Worm (Caenorhabditis elegans) whole organism, dauer: ENCODE results near the gene Y53F4B.25.
"Not testable (repeated sequence)": the region's sequence is repeated elsewhere in the genome, so short reads cannot be mapped to it uniquely, and the experiment has no call there.

Experiments used
- unc-62 ChIP-seq: sonication (generic microtip); optimal IDR thresholded peaks from 2 replicates; lab custom pipeline; 2017; ENCODE audit warnings: missing biosample characterization, missing genetic modification reagents, missing genetic modification characterization

Y53F4B.25 gene

DNA sequence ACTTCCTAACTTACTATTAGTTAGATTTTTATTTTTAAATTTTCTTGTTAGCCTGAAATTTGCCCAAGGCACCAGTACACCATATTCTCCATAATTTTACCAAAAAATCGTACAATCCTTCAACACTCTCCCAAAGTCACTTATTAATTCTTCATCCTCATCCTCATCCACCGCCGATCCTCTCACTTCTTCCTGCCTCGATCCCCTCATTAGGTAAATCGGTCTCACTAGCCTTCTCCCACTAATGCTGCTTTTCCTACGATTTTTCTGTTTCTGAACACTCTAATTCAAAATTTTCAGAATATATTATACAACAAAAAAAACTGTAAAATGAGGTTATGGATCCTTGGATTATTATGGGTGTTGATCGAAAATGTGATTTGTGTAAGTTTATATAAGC, at the start of gene Y53F4B.25:
Gene Y53F4B.25, plus strand, starts transcription at position 301 of the 400 bp plus-strand sequence.
- TF ChIP-seq unc-62 (GFP tag; lab: Kevin White, UChicago), result no peak

DNA sequence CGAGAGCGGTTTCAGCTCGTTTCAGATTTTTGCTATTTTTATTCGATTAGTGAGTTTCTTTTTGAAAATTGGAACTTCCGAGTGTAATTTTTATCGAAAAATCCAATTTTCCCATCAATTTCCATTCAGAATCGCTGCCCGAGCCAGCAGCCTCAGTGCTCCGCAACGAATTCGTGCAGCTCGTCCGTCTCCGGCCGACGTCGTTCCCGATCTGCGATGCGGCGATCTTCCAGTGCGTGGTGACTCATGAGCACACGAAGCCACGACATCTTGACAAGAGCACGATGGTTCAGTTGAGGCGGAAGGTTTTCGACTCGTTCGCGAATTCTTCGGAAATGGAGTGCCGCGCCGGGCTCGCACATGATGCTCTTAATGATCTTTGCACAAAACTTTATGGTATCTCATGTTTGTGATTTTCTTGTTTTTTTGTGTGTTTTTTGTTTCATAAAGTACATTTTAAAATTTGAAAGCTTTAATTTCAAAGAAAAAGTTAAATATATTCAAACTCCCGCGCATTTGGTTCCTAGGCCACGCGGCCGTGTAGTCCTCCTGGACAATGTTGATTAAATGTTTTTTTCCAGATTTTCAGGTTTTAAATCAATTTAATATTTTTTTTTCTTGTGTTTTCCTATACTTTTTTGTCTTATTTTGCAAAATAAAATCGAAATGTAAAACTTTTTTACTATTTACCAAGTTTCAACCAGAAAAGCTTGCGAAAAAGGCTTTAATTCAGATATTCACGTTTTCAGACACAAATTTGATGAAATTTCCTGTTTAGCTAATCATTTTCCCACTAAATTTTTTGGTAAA, 46.7 kb upstream of the Y53F4B.25 start:
- TF ChIP-seq unc-62 (GFP tag; lab: Kevin White, UChicago), result no peak

ce11 chrII:15089896-15090230, 46.1 kb upstream of the Y53F4B.25 start, which contains the start of gene Y53F4B.21:
Gene Y53F4B.21 (plus strand): TSS chrII:15090180.
- TF ChIP-seq unc-62 (GFP tag; lab: Kevin White, UChicago), result no peak

- TF ChIP-seq unc-62 (GFP tag; lab: Kevin White, UChicago), result no peak
These were observed 28.8 kb upstream of the Y53F4B.25 start for ce11 chrII:15107184-15107583.

DNA sequence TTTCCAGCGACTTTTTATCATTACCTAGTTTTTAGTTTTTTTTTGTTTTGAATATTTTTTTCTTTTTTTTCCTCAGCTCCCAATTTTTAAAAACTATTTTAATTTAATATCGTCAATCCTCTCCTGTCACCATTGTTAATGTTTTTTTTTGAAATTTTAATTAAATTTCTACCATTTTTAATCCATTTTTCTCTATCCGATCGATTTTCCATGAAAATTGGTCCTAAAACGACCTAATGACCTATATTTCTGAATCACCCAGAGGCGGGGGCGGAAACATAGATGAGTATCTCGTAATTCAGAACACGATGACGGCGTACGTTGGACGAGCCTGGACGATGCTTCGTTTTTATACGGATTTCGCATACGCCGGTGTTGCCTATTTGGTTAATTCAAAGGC, 26.1 kb upstream of the Y53F4B.25 start, which contains the start of gene Y53F4B.39:
Gene Y53F4B.39, plus strand, starts transcription at position 301 of the 400 bp plus-strand sequence.
- TF ChIP-seq unc-62 (GFP tag; lab: Kevin White, UChicago), result no peak

- TF ChIP-seq unc-62 (GFP tag; lab: Kevin White, UChicago), result no peak
These were observed 24.6 kb upstream of the Y53F4B.25 start for ce11 chrII:15111352-15111751.

ce11 chrII:15119537-15120360, 16.2 kb upstream of the Y53F4B.25 start, which contains the start of gene arp-1:
Gene arp-1 (plus strand): TSS chrII:15120301.
- no peak for TF ChIP-seq unc-62 (GFP tag; lab: Kevin White, UChicago)

ce11 chrII:15124193-15124592, 11.8 kb upstream of the Y53F4B.25 start, which contains the start of gene Y53F4B.23:
Gene Y53F4B.23 (plus strand): TSS chrII:15124504.
- TF ChIP-seq unc-62 (GFP tag; lab: Kevin White, UChicago), result no peak

- TF ChIP-seq unc-62 (GFP tag; lab: Kevin White, UChicago), result no peak
These were observed 5.5 kb upstream of the Y53F4B.25 start, which contains the start of gene Y53F4B.62 for ce11 chrII:15130512-15130911. Gene Y53F4B.62 (minus strand): TSS chrII:15130612.

- no peak for TF ChIP-seq unc-62 (GFP tag; lab: Kevin White, UChicago)
These were observed 1.7 kb upstream of the Y53F4B.25 start, which contains the start of gene Y53F4B.24 for ce11 chrII:15134332-15134731. Gene Y53F4B.24 (minus strand): TSS chrII:15134432.

DNA sequence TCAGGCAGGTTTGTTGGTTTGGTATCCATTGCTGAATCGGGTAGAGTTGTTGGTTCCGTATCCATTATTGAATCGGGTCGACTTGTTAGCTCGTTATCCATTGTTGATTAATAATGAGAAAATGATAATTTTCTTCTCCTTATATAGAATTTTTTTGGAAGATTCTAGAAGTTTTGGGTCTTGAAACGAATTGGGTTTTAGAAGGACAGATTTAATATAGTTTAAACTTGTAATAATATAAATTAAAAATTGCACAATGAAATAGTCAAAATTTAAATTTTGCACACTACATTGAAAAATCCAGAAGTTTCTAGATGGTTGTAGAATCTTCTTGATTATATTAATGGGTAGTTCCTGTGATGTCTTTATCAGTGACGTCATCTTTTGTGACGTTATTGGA, 4.9 kb downstream of the Y53F4B.25 start, which contains the start of gene Y53F4B.26:
Gene Y53F4B.26, minus strand, starts transcription at position 101 of the 400 bp plus-strand sequence.
- not testable (repeated sequence) for TF ChIP-seq unc-62 (GFP tag; lab: Kevin White, UChicago)

DNA sequence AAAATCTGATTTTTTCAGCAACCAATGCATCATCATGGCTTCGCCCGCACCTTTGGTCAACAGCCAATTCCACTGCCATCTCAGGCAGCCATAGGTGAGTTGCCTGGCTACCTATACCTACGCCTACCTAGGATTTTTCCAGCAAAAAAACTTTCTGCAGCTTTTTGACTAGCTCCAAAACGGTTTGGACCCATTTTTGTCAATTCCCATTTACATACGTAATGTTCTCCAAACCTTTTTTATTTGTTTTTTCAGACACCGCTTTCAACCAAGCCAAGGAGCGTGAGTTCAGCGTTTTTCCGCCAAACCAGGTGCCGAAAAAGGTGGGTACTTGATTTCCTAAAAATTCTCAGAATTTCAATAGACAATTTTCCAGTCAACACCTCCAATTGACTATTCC, 7.7 kb downstream of the Y53F4B.25 start:
- TF ChIP-seq unc-62 (GFP tag; lab: Kevin White, UChicago), result no peak

ce11 chrII:15145594-15145993, 9.6 kb downstream of the Y53F4B.25 start, which contains the start of gene Y53F4B.27:
Gene Y53F4B.27 (plus strand): TSS chrII:15145894.
- no peak for TF ChIP-seq unc-62 (GFP tag; lab: Kevin White, UChicago)

ce11 chrII:15148442-15148841, 12.5 kb downstream of the Y53F4B.25 start:
- no peak for TF ChIP-seq unc-62 (GFP tag; lab: Kevin White, UChicago)

DNA sequence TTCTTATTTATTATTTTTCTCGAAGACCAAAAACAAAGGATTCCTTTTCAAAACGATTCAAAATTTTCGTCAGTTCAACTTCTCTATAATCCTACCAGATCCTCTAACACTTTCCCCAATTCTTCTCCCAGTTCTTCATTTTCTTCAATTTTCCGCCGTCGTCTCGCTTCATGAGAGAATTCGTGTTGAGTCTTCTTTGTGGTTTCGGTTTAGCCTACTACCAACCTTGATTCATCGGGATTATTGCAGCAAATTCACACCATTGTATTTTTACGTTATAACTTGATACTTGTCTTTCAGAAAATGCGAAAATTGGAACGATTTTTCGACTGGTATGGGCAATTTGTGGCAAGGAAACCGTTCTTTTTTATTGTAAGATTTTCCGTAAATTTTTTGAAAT, 21.9 kb downstream of the Y53F4B.25 start, which contains the start of gene ptr-20:
Gene ptr-20, plus strand, starts transcription at position 301 of the 400 bp plus-strand sequence.
- no peak for TF ChIP-seq unc-62 (GFP tag; lab: Kevin White, UChicago)

DNA sequence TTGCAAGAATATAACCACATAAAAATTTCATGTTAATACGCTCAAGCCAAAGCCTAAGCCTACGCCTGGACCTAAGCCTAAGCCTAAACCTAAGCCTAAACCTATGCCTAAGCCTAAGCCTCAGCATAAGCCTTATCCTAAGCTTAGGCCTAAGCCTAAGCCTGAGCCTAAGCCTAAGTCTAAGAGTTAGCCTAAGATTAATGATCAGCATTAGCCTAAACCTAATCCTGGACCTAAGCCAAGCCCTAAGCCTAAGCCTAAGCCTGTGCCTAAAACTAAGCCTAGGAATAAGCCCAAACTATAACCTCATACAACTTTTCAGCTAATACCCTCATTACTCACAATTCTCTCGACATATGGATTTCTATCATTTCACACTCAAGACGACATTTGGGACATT, 22.4 kb downstream of the Y53F4B.25 start:
- TF ChIP-seq unc-62 (GFP tag; lab: Kevin White, UChicago), result no peak
